Fruit fly (Drosophila melanogaster) whole organism, embryonic: ENCODE data around the gene CG14135.

Source experiments
- B-H1 ChIP-seq: fragments of 200-800 bp; sonication (Bioruptor generic); IDR thresholded peaks from 3 replicates; pipeline ENCODE4 v1.3.6; 2022; ENCODE audit warnings: missing biosample characterization, missing genetic modification characterization
- Blimp-1 ChIP-seq: fragments of 200-800 bp; sonication (Bioruptor generic); optimal IDR thresholded peaks from 3 replicates; lab custom pipeline; 2018; ENCODE audit warnings: missing biosample characterization, missing genetic modification characterization, mild to moderate bottlenecking, moderate library complexity, missing genetic modification reagents
- CG10654 ChIP-seq: fragments of 200-800 bp; sonication (Bioruptor generic); optimal IDR thresholded peaks from 2 replicates; lab custom pipeline; 2016; ENCODE audit warnings: missing biosample characterization, missing genetic modification characterization
- CG11560 ChIP-seq: fragments of 200-800 bp; sonication (Bioruptor generic); IDR thresholded peaks from 3 replicates; pipeline ENCODE4 v1.3.6; 2022; ENCODE audit warnings: missing biosample characterization, missing genetic modification characterization
- CG11695 ChIP-seq: fragments of 200-800 bp; sonication (Bioruptor generic); IDR thresholded peaks from 3 replicates; pipeline ENCODE4 v1.3.6; 2022; ENCODE audit warnings: missing biosample characterization, missing genetic modification characterization
- CG12236 ChIP-seq: fragments of 200-800 bp; sonication (Bioruptor generic); optimal IDR thresholded peaks from 2 replicates; lab custom pipeline; 2016; ENCODE audit warnings: missing biosample characterization, missing genetic modification characterization
- CG12769 ChIP-seq: fragments of 200-800 bp; sonication (Bioruptor generic); optimal IDR thresholded peaks from 2 replicates; lab custom pipeline; 2019; ENCODE audit warnings: missing biosample characterization, mild to moderate bottlenecking, missing genetic modification characterization, moderate library complexity
- CG12942 ChIP-seq: fragments of 200-800 bp; sonication (Bioruptor generic); optimal IDR thresholded peaks from 3 replicates; lab custom pipeline; 2016; ENCODE audit warnings: missing biosample characterization, missing genetic modification characterization
- CG13624 ChIP-seq: fragments of 200-800 bp; sonication (Bioruptor generic); optimal IDR thresholded peaks from 2 replicates; lab custom pipeline; 2016; ENCODE audit warnings: missing biosample characterization, missing genetic modification characterization
- CG1529 ChIP-seq: fragments of 200-800 bp; sonication (Bioruptor generic); optimal IDR thresholded peaks from 3 replicates; lab custom pipeline; 2018; ENCODE audit warnings: missing biosample characterization, missing genetic modification characterization
- CG1792 ChIP-seq: fragments of 200-800 bp; sonication (Bioruptor generic); optimal IDR thresholded peaks from 2 replicates; lab custom pipeline; 2016; ENCODE audit warnings: missing biosample characterization, missing genetic modification characterization
- CG18476 ChIP-seq: fragments of 200-800 bp; sonication (Bioruptor generic); optimal IDR thresholded peaks from 2 replicates; lab custom pipeline; 2016; ENCODE audit warnings: missing biosample characterization, mild to moderate bottlenecking, missing genetic modification characterization
- CG30020 ChIP-seq: fragments of 200-800 bp; optimal IDR thresholded peaks from 2 replicates; lab custom pipeline; 2019; ENCODE audit warnings: missing biosample characterization, mild to moderate bottlenecking, missing genetic modification characterization, moderate library complexity
- CG4360 ChIP-seq: fragments of 200-800 bp; sonication (Bioruptor generic); IDR thresholded peaks from 2 replicates; pipeline ENCODE4 v1.3.6; 2022; ENCODE audit warnings: missing biosample characterization, missing genetic modification characterization
- CG6175 ChIP-seq: fragments of 200-800 bp; sonication (Bioruptor generic); IDR thresholded peaks from 3 replicates; pipeline ENCODE4 v1.3.6; 2022; ENCODE audit warnings: missing biosample characterization, missing genetic modification characterization
- CG6689 ChIP-seq: fragments of 200-800 bp; sonication (Bioruptor generic); IDR thresholded peaks from 2 replicates; pipeline ENCODE4 v1.3.6; 2022; ENCODE audit warnings: missing biosample characterization, missing genetic modification characterization
- CG7271 ChIP-seq: fragments of 200-800 bp; sonication (Bioruptor generic); optimal IDR thresholded peaks from 2 replicates; lab custom pipeline; 2018; ENCODE audit warnings: missing biosample characterization, mild to moderate bottlenecking, missing genetic modification characterization, moderate library complexity
- CTCF ChIP-seq: fragments of 200-800 bp; sonication (Bioruptor generic); optimal IDR thresholded peaks from 2 replicates; lab custom pipeline; 2017; ENCODE audit warnings: missing biosample characterization, mild to moderate bottlenecking, missing genetic modification characterization, moderate library complexity
- Dfd ChIP-seq, 2 experiments: fragments of >200 bp; optimal IDR thresholded peaks; 2 replicates each; lab custom pipeline; 2017; ENCODE audit warnings: missing biosample characterization in 2 of 2, missing genetic modification characterization in 2 of 2
- Elba2 ChIP-seq: fragments of 200-800 bp; sonication (Bioruptor generic); optimal IDR thresholded peaks from 3 replicates; lab custom pipeline; 2016; ENCODE audit warnings: missing biosample characterization, missing genetic modification characterization
- HLH4C ChIP-seq: fragments of 200-800 bp; sonication (Bioruptor generic); IDR thresholded peaks from 3 replicates; pipeline ENCODE4 v1.3.6; 2022; ENCODE audit warnings: missing biosample characterization, missing genetic modification characterization; ENCODE audit not compliant: partially characterized antibody
- HLH54F ChIP-seq: fragments of 200-800 bp; sonication (Bioruptor generic); optimal IDR thresholded peaks from 3 replicates; lab custom pipeline; 2016; ENCODE audit warnings: missing biosample characterization, missing genetic modification characterization
- Hr51 ChIP-seq, 2 experiments: fragments of 200-800 bp; sonication (Bioruptor generic); optimal IDR thresholded peaks; 2 replicates in 1 of 2; 3 replicates in 1 of 2; lab custom pipeline; 2016 to 2018; ENCODE audit warnings: missing biosample characterization in 2 of 2, missing genetic modification characterization in 2 of 2, mild to moderate bottlenecking in 1 of 2, moderate library complexity in 1 of 2
- Meics ChIP-seq: fragments of 200-800 bp; sonication (Bioruptor generic); optimal IDR thresholded peaks from 2 replicates; lab custom pipeline; 2017; ENCODE audit warnings: missing biosample characterization, mild to moderate bottlenecking, missing genetic modification characterization
- Myb ChIP-seq: fragments of 200-800 bp; sonication (Bioruptor generic); optimal IDR thresholded peaks from 2 replicates; lab custom pipeline; 2016; ENCODE audit warnings: missing biosample characterization, missing genetic modification characterization
- Nf-YA ChIP-seq: fragments of 200-800 bp; sonication (Bioruptor generic); IDR thresholded peaks from 2 replicates; pipeline ENCODE4 v1.3.6; 2022; ENCODE audit warnings: missing biosample characterization, missing genetic modification characterization
- Nf-YC ChIP-seq: fragments of 200-800 bp; optimal IDR thresholded peaks from 3 replicates; lab custom pipeline; 2019; ENCODE audit warnings: missing biosample characterization, mild to moderate bottlenecking, missing genetic modification characterization, moderate library complexity
- Oli ChIP-seq: fragments of 200-800 bp; sonication (Bioruptor generic); optimal IDR thresholded peaks from 2 replicates; lab custom pipeline; 2018; ENCODE audit warnings: missing biosample characterization, mild to moderate bottlenecking, missing genetic modification characterization, moderate library complexity
- Scr ChIP-seq: fragments of 200-800 bp; sonication (Bioruptor generic); IDR thresholded peaks from 2 replicates; pipeline ENCODE4 v1.3.6; 2022; ENCODE audit warnings: missing biosample characterization, missing genetic modification characterization; ENCODE audit not compliant: partially characterized antibody
- Trl ChIP-seq, 3 experiments: fragments of >200 bp in 2 of 3; fragments of 200-800 bp in 1 of 3; sonication (Bioruptor generic) in 1 of 3; optimal IDR thresholded peaks; 2 replicates in 1 of 3; 3 replicates in 2 of 3; lab custom pipeline; 2016 to 2017; ENCODE audit warnings: missing biosample characterization in 1 of 3, missing genetic modification characterization in 1 of 3
- Vsx1 ChIP-seq: fragments of 200-800 bp; sonication (Bioruptor generic); optimal IDR thresholded peaks from 2 replicates; lab custom pipeline; 2017; ENCODE audit warnings: missing biosample characterization, mild to moderate bottlenecking, missing genetic modification characterization, missing genetic modification reagents
- Xrp1 ChIP-seq: fragments of 200-800 bp; sonication (Bioruptor generic); IDR thresholded peaks from 2 replicates; pipeline ENCODE4 v1.3.6; 2022; ENCODE audit warnings: missing biosample characterization, missing genetic modification characterization
- YL-1 ChIP-seq: fragments of 200-800 bp; sonication (Bioruptor generic); optimal IDR thresholded peaks from 3 replicates; lab custom pipeline; 2017; ENCODE audit warnings: missing biosample characterization, mild to moderate bottlenecking, missing genetic modification characterization
- aop ChIP-seq: fragments of 200-800 bp; sonication (Bioruptor generic); IDR thresholded peaks from 2 replicates; pipeline ENCODE4 v1.3.6; 2022; ENCODE audit warnings: missing biosample characterization, missing genetic modification characterization
- ci ChIP-seq: fragments of 200-800 bp; sonication (Bioruptor generic); IDR thresholded peaks from 3 replicates; pipeline ENCODE4 v1.3.6; 2022; ENCODE audit warnings: missing biosample characterization, missing genetic modification characterization
- dimm ChIP-seq: fragments of 200-800 bp; sonication (Bioruptor generic); IDR thresholded peaks from 2 replicates; pipeline ENCODE4 v1.3.6; 2022; ENCODE audit warnings: missing biosample characterization, missing genetic modification characterization
- dmrt11E ChIP-seq: fragments of 200-800 bp; sonication (Bioruptor generic); optimal IDR thresholded peaks from 3 replicates; lab custom pipeline; 2018; ENCODE audit warnings: missing biosample characterization, mild to moderate bottlenecking, missing genetic modification characterization, moderate library complexity
- gce ChIP-seq: fragments of 200-800 bp; sonication (Bioruptor generic); IDR thresholded peaks from 3 replicates; pipeline ENCODE4 v1.3.6; 2022; ENCODE audit warnings: missing biosample characterization, missing genetic modification characterization
- jigr1 ChIP-seq: fragments of 200-800 bp; sonication (Bioruptor generic); IDR thresholded peaks from 3 replicates; pipeline ENCODE4 v1.3.6; 2022; ENCODE audit warnings: missing biosample characterization, missing genetic modification characterization
- lilli ChIP-seq: fragments of 200-800 bp; sonication (Bioruptor generic); optimal IDR thresholded peaks from 3 replicates; lab custom pipeline; 2016; ENCODE audit warnings: missing biosample characterization, missing genetic modification characterization
- nerfin-1 ChIP-seq: fragments of 200-800 bp; sonication (Bioruptor generic); optimal IDR thresholded peaks from 3 replicates; lab custom pipeline; 2019; ENCODE audit warnings: missing biosample characterization, mild to moderate bottlenecking, missing genetic modification characterization, moderate library complexity
- pan ChIP-seq, 4 experiments: fragments of >200 bp in 3 of 4; fragments of 200-800 bp in 1 of 4; sonication (Bioruptor generic) in 1 of 4; optimal IDR thresholded peaks in 3 of 4; IDR thresholded peaks in 1 of 4; 2 replicates each; pipeline versions ENCODE4 v1.3.6 to Lab custom; 2017 to 2022; ENCODE audit warnings: missing biosample characterization in 2 of 4, missing genetic modification characterization in 2 of 4, mixed read lengths in 1 of 4
- pfk ChIP-seq: fragments of 200-800 bp; sonication (Bioruptor generic); optimal IDR thresholded peaks from 2 replicates; lab custom pipeline; 2018; ENCODE audit warnings: missing biosample characterization, mild to moderate bottlenecking, missing genetic modification characterization, moderate library complexity
- prd ChIP-seq, 3 experiments: fragments of >200 bp in 2 of 3; fragments of 200-800 bp in 1 of 3; sonication (Bioruptor generic) in 1 of 3; optimal IDR thresholded peaks in 2 of 3; IDR thresholded peaks in 1 of 3; 2 replicates in 2 of 3; 3 replicates in 1 of 3; pipeline versions ENCODE4 v1.3.6 to Lab custom; 2017 to 2022; ENCODE audit warnings: missing biosample characterization in 1 of 3, missing genetic modification characterization in 1 of 3
- ro ChIP-seq: fragments of 200-800 bp; sonication (Bioruptor generic); IDR thresholded peaks from 2 replicates; pipeline ENCODE4 v1.3.6; 2022; ENCODE audit warnings: missing biosample characterization, missing genetic modification characterization
- salm ChIP-seq: fragments of 200-800 bp; sonication (Bioruptor generic); optimal IDR thresholded peaks from 2 replicates; lab custom pipeline; 2018; ENCODE audit warnings: missing biosample characterization, mild to moderate bottlenecking, missing genetic modification characterization
- sens ChIP-seq: fragments of 200-800 bp; sonication (Bioruptor generic); peaks from one replicate; lab custom pipeline; 2016; ENCODE audit warnings: missing biosample characterization, missing genetic modification characterization
- slbo ChIP-seq: fragments of 200-800 bp; sonication (Bioruptor generic); IDR thresholded peaks from 2 replicates; pipeline ENCODE4 v1.3.6; 2022; ENCODE audit warnings: missing biosample characterization, missing genetic modification characterization
- trem ChIP-seq: fragments of 200-800 bp; optimal IDR thresholded peaks from 3 replicates; lab custom pipeline; 2019; ENCODE audit warnings: missing biosample characterization, mild to moderate bottlenecking, missing genetic modification characterization, moderate library complexity
- vvl ChIP-seq: fragments of 200-800 bp; sonication (Bioruptor generic); IDR thresholded peaks from 2 replicates; pipeline ENCODE4 v1.3.6; 2022; ENCODE audit warnings: missing biosample characterization, missing genetic modification characterization

CG14135 gene

dm6 chr3L:11691203-11691797, at the start of gene CG14135, which contains the start of gene Pldn (continued):
- TF ChIP-seq CG7271 (no peak), dimm (GFP tag; lab: Robert Waterston, UW) (no peak), CG18476 (GFP tag; lab: Kevin White, UChicago) (no peak), vvl (GFP tag; lab: Robert Waterston, UW) (no peak), Meics (GFP tag; lab: Kevin White, UChicago) (no peak), CG12769 (tag; lab: Kevin White, UChicago) (no peak), aop (GFP tag; lab: Robert Waterston, UW) (no peak), lilli (GFP tag; lab: Kevin White, UChicago) (no peak), Nf-YA (no peak), CTCF (GFP tag; lab: Kevin White, UChicago) (peak; percentile 64), B-H1 (GFP tag; lab: Robert Waterston, UW) (no peak), ci (no peak), HLH4C (GFP tag; lab: Robert Waterston, UW) (peak; percentile 53; the same call in 2 of the 3 replicates), Vsx1 (GFP tag; lab: Kevin White, UChicago) (peak; percentile 8), CG6175 (GFP tag; lab: Robert Waterston, UW) (no peak), sens (GFP tag; lab: Kevin White, UChicago) (peak; percentile 77), salm (tag; lab: Kevin White, UChicago) (no peak), Myb (GFP tag; lab: Kevin White, UChicago) (no peak), pfk (no peak), ro (GFP tag; lab: Robert Waterston, UW) (no peak), gce (no peak), Nf-YC (tag; lab: Kevin White, UChicago) (peak; percentile 22), CG12236 (GFP tag; lab: Kevin White, UChicago) (no peak), nerfin-1 (tag; lab: Kevin White, UChicago) (no peak), HLH54F (GFP tag; lab: Kevin White, UChicago) (no peak), Xrp1 (no peak), CG11560 (peak; percentile 98), CG6689 (GFP tag; lab: Robert Waterston, UW) (no peak), Blimp-1 (GFP tag; lab: Kevin White, UChicago) (peak; percentile 36), Elba2 (GFP tag; lab: Kevin White, UChicago) (peak; percentile 72), CG4360 (no peak), Hr51 (GFP tag; optimal IDR thresholded peaks at IDR 0.05; lab: Kevin White, UChicago) (no peak), Oli (no peak), CG30020 (tag; lab: Kevin White, UChicago) (peak; percentile 24), jigr1 (GFP tag; lab: Robert Waterston, UW) (no peak), prd (optimal IDR thresholded peaks at IDR 0.05; lab: Kevin White, UChicago) (no peak), prd (GFP tag; IDR thresholded peaks at IDR 0.05; lab: Robert Waterston, UW) (no peak), pan (optimal IDR thresholded peaks at IDR 0.05; lab: Kevin White, UChicago) (no peak), pan (GFP tag; optimal IDR thresholded peaks at IDR 0.05 in 1 of 2, IDR thresholded peaks at IDR 0.05 in 1 of 2) (no peak), Trl (optimal IDR thresholded peaks at IDR 0.05; lab: Kevin White, UChicago) (no peak), Trl (GFP tag; optimal IDR thresholded peaks at IDR 0.05; lab: Kevin White, UChicago) (no peak), trem (tag; lab: Kevin White, UChicago) (peak; percentile 53), CG10654 (no peak), Scr (GFP tag; lab: Robert Waterston, UW) (peak; percentile 49), Dfd (GFP tag; optimal IDR thresholded peaks at IDR 0.05; lab: Kevin White, UChicago) (no peak), CG12942 (GFP tag; lab: Kevin White, UChicago) (no peak), CG1529 (GFP tag; lab: Kevin White, UChicago) (no peak), dmrt11E (tag; lab: Kevin White, UChicago) (no peak), CG11695 (no peak), YL-1 (GFP tag; lab: Kevin White, UChicago) (peak; percentile 50), CG13624 (peak; percentile 89), slbo (GFP tag; lab: Robert Waterston, UW) (no peak), CG1792 (GFP tag; lab: Kevin White, UChicago) (no peak)
